Fruit fly (Drosophila melanogaster): ENCODE results near the gene Skp2.
A peak's percentile ranks its signal among the peaks of the same experiment; 100 is the strongest.

Skp2 gene

dm6 chr3R:4378363-4379354 is 41.2 kb upstream of the Skp2 start, which contains the start of gene Sfxn1-3 (continued):
- TF ChIP-seq lov (optimal IDR thresholded peaks at IDR 0.05) (no peak), lov (GFP tag; IDR thresholded peaks at IDR 0.05) (0 out of 3 replicates have a peak, but pooled peaks have one; percentile 45), CG6683 (GFP tag; optimal IDR thresholded peaks at IDR 0.05) (no peak), Sin3A (optimal IDR thresholded peaks at IDR 0.05) (no peak), pfk (GFP tag; optimal IDR thresholded peaks at IDR 0.05) (peak; percentile 72), ato (GFP tag; IDR thresholded peaks at IDR 0.05; ENCODE audit: partially characterized antibody) (peak; percentile 34; the same call in 1 of the 2 replicates), z (GFP tag; IDR thresholded peaks at IDR 0.05) (0 out of 3 replicates have a peak, but pooled peaks have one; percentile 39), HLH4C (GFP tag; IDR thresholded peaks at IDR 0.05; ENCODE audit: partially characterized antibody) (0 out of 3 replicates have a peak, but pooled peaks have one; percentile 41), CG11398 (GFP tag; optimal IDR thresholded peaks at IDR 0.05) (peak; percentile 26), Ssrp (tag; optimal IDR thresholded peaks at IDR 0.05) (peak; percentile 9), Pdp1 (GFP tag; optimal IDR thresholded peaks at IDR 0.05) (peak; percentile 13 to 99), phol (tag; optimal IDR thresholded peaks at IDR 0.05) (peak; percentile 20), insv (GFP tag; optimal IDR thresholded peaks at IDR 0.05) (peak in 1 of 2 experiments; percentile 24), CG11456 (GFP tag; IDR thresholded peaks at IDR 0.05) (peak; percentile 61; the same call in 1 of the 3 replicates), HmgD (GFP tag; optimal IDR thresholded peaks at IDR 0.05) (peak; percentile 43), her (GFP tag; optimal IDR thresholded peaks at IDR 0.05) (peak; percentile 51), CG10274 (GFP tag; optimal IDR thresholded peaks at IDR 0.05) (no peak), Dad (GFP tag; optimal IDR thresholded peaks at IDR 0.05) (peak; percentile 10), Hr39 (optimal IDR thresholded peaks at IDR 0.05) (no peak), CrebB (tag; optimal IDR thresholded peaks at IDR 0.05) (peak; percentile 26), Gsc (GFP tag; IDR thresholded peaks at IDR 0.05) (no peak), pb (GFP tag; optimal IDR thresholded peaks at IDR 0.05) (peak; percentile 53), CG30403 (GFP tag; optimal IDR thresholded peaks at IDR 0.05) (peak; percentile 34), kni (GFP tag; optimal IDR thresholded peaks at IDR 0.05) (peak; percentile 67), sens-2 (GFP tag; IDR thresholded peaks at IDR 0.05) (no peak; the same call in 1 of the 2 replicates), CTCF (GFP tag; optimal IDR thresholded peaks at IDR 0.05) (peak; percentile 44), ERR (GFP tag; optimal IDR thresholded peaks at IDR 0.05) (peak; percentile 26), CG9797 (GFP tag; optimal IDR thresholded peaks at IDR 0.05) (no peak), Hsf (GFP tag; optimal IDR thresholded peaks at IDR 0.05) (peak; percentile 34), pnt (GFP tag; optimal IDR thresholded peaks at IDR 0.05) (peak; percentile 16), CG14860 (GFP tag; IDR thresholded peaks at IDR 0.05; ENCODE audit: partially characterized antibody) (no peak), CG13296 (GFP tag; optimal IDR thresholded peaks at IDR 0.05) (peak; percentile 60), kay (GFP tag; optimal IDR thresholded peaks at IDR 0.05) (peak; percentile 16), crc (GFP tag; optimal IDR thresholded peaks at IDR 0.05) (no peak), CG16815 (GFP tag; optimal IDR thresholded peaks at IDR 0.05) (no peak), slbo (GFP tag; IDR thresholded peaks at IDR 0.05) (no peak; the same call in none of the 2 replicates), chm (GFP tag; IDR thresholded peaks at IDR 0.05) (peak; percentile 68; the same call in 1 of the 2 replicates), CG14710 (tag; optimal IDR thresholded peaks at IDR 0.05) (peak; percentile 2), fd96Cb (tag; optimal IDR thresholded peaks at IDR 0.05) (no peak), jumu (GFP tag; optimal IDR thresholded peaks at IDR 0.05) (peak; percentile 33), CG6813 (GFP tag; optimal IDR thresholded peaks at IDR 0.05) (peak; percentile 11), NC2β (GFP tag; optimal IDR thresholded peaks at IDR 0.05) (no peak), CG4820 (GFP tag; optimal IDR thresholded peaks at IDR 0.05) (no peak), MESR4 (GFP tag; optimal IDR thresholded peaks at IDR 0.05) (peak; percentile 63), pum (GFP tag; optimal IDR thresholded peaks at IDR 0.05) (peak; percentile 12), CG12155 (GFP tag; optimal IDR thresholded peaks at IDR 0.05) (no peak), shn (GFP tag; optimal IDR thresholded peaks at IDR 0.05) (no peak), nom (GFP tag; optimal IDR thresholded peaks at IDR 0.05) (peak; percentile 78), CG18262 (tag; optimal IDR thresholded peaks at IDR 0.05) (peak; percentile 28)
